Worm (Caenorhabditis elegans): ENCODE measurements around the gene T25B2.3.

DNA sequence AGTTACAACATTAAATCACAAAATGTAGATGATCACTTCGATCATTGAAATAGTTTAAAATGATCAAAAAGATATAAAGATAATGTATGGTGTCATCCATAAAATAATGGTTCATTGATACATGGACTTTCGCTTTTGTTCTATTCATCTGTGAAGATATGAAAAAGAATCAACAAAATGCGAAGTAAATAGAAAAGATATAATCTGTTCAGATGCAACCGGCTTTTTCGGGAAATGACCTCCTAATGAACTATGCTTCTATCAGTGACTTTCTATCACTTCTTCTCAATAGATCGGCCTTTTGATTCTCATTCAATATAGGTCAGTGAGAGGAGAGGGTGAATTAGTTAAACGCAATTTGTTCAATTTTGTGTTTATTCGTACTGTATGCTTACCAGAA is 3.1 kb downstream of the T25B2.3 start:
- no peak for TF ChIP-seq ztf-29 (GFP tag; IDR thresholded peaks at IDR 0.05)
- TF ChIP-seq cog-1 (tag; optimal IDR thresholded peaks at IDR 0.05): no peak
- TF ChIP-seq ref-1 (GFP tag; conservative IDR thresholded peaks at IDR 0.05): no peak
- no peak for TF ChIP-seq klf-2 (GFP tag; conservative IDR thresholded peaks at IDR 0.05)
